Worm (Caenorhabditis elegans): ENCODE measurements around the gene unc-41.

DNA sequence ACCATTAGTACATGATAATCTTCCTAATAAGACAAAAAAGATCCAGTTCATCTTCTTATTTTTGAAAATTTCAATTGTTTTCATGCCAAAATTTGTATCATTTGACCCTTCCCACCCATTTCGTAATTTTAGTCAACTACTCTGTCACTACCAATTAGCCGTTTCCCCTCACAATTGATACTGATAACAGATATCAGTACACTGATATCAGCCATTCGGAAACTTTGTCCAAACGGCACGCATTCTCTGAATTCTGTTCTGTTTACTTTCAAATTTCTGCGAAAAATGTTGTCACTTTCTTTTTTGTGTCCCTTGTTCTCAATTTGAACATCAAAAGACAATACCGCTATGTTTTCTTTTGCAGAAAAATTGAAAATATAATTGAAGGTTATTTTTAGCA, 36.6 kb upstream of the unc-41 start:
- TF ChIP-seq pha-4 (tag; optimal IDR thresholded peaks at IDR 0.05) (no peak), ces-1 (GFP tag; optimal IDR thresholded peaks at IDR 0.05) (no peak), elt-3 (tag; optimal IDR thresholded peaks at IDR 0.05) (peak; percentile 38), drap-1 (GFP tag; optimal IDR thresholded peaks at IDR 0.05) (no peak), bed-3 (GFP tag; optimal IDR thresholded peaks at IDR 0.05) (no peak), elt-1 (tag; optimal IDR thresholded peaks at IDR 0.05; ENCODE audit: borderline replicate concordance, insufficient read depth) (no peak), nhr-12 (tag; optimal IDR thresholded peaks at IDR 0.05) (no peak), ztf-11 (tag; optimal IDR thresholded peaks at IDR 0.05) (no peak), sptf-1 (tag; optimal IDR thresholded peaks at IDR 0.05) (no peak), unc-39 (tag; optimal IDR thresholded peaks at IDR 0.05) (no peak), unc-62 (GFP tag; optimal IDR thresholded peaks at IDR 0.05) (no peak)
